Worm (Caenorhabditis elegans) whole organism, L3 larva: ENCODE results near the gene C03B1.1.

Experiments
- R02D3.7 ChIP-seq: fragments of 150-350 bp; optimal IDR thresholded peaks from 2 replicates; lab custom pipeline; 2014; ENCODE audit warnings: missing biosample characterization, missing genetic modification characterization
- ZK546.5 ChIP-seq: sonication (generic microtip); optimal IDR thresholded peaks from 2 replicates; lab custom pipeline; 2017; ENCODE audit warnings: missing biosample characterization, missing genetic modification characterization
- ceh-28 ChIP-seq: fragments of 150-350 bp; optimal IDR thresholded peaks from 2 replicates; lab custom pipeline; 2014; ENCODE audit warnings: missing biosample characterization, missing genetic modification reagents, missing genetic modification characterization
- lin-15B ChIP-seq: fragments of 150-350 bp; optimal IDR thresholded peaks from 2 replicates; lab custom pipeline; 2014; ENCODE audit warnings: missing biosample characterization, missing genetic modification characterization
- lin-39 ChIP-seq: fragments of 150-350 bp; optimal IDR thresholded peaks from 2 replicates; lab custom pipeline; 2018; ENCODE audit warnings: missing biosample characterization, missing genetic modification reagents, missing genetic modification characterization
- nhr-237 ChIP-seq: fragments of 150-350 bp; optimal IDR thresholded peaks from 2 replicates; lab custom pipeline; 2014; ENCODE audit warnings: missing biosample characterization, missing genetic modification characterization
- nhr-28 ChIP-seq: fragments of 150-350 bp; optimal IDR thresholded peaks from 2 replicates; lab custom pipeline; 2014; ENCODE audit warnings: missing biosample characterization, missing genetic modification characterization
- nhr-77 ChIP-seq: fragments of 150-350 bp; optimal IDR thresholded peaks from 2 replicates; lab custom pipeline; 2014; ENCODE audit warnings: missing biosample characterization, missing genetic modification characterization
- unc-62 ChIP-seq: fragments of 150-350 bp; sonication (generic microtip); optimal IDR thresholded peaks from 4 replicates; lab custom pipeline; 2014; ENCODE audit warnings: missing biosample characterization, missing genetic modification reagents, missing genetic modification characterization
- zag-1 ChIP-seq: fragments of 150-350 bp; optimal IDR thresholded peaks from 2 replicates; lab custom pipeline; 2014; ENCODE audit warnings: missing biosample characterization, missing genetic modification characterization

ce11 chrX:6355030-6355635 is 19.4 kb upstream of the C03B1.1 start, which contains the start of gene C03B1.5:
- TF ChIP-seq lin-15B (tag; lab: Kevin White, UChicago) = no peak
- TF ChIP-seq nhr-237 (tag; lab: Kevin White, UChicago) = no peak
- no peak for TF ChIP-seq nhr-77 (tag; lab: Kevin White, UChicago)
- no peak for TF ChIP-seq R02D3.7
- no peak for TF ChIP-seq nhr-28 (tag; lab: Kevin White, UChicago)
- no peak for TF ChIP-seq ceh-28
- TF ChIP-seq ZK546.5 (tag; lab: Kevin White, UChicago) = no peak
- no peak for TF ChIP-seq zag-1
- no peak for TF ChIP-seq unc-62 (GFP tag; lab: Kevin White, UChicago)
- no peak for TF ChIP-seq lin-39 (tag; lab: Kevin White, UChicago)
